Worm (Caenorhabditis elegans) whole organism, L1 larva: ENCODE results near the gene srw-137.

Source experiments
- C04F5.9 ChIP-seq: sonication (generic microtip); optimal IDR thresholded peaks from 2 replicates; lab custom pipeline; 2016; ENCODE audit warnings: missing genetic modification characterization, missing compliant biosample characterization
- ces-1 ChIP-seq: fragments of 150-350 bp; optimal IDR thresholded peaks from 2 replicates; lab custom pipeline; 2014; ENCODE audit warnings: missing biosample characterization, missing genetic modification reagents, missing genetic modification characterization
- dpl-1 ChIP-seq, 3 experiments: fragments of 150-350 bp in 2 of 3; sonication (generic microtip) in 1 of 3; optimal IDR thresholded peaks; 2 replicates each; lab custom pipeline; 2014 to 2017; ENCODE audit warnings: missing biosample characterization in 3 of 3, missing genetic modification characterization in 3 of 3, missing genetic modification reagents in 3 of 3
- elt-3 ChIP-seq, 6 experiments: fragments of 150-350 bp in 1 of 6; sonication (generic microtip); optimal IDR thresholded peaks; 2 replicates each; lab custom pipeline; 2017 to 2018; ENCODE audit warnings: missing biosample characterization in 6 of 6, missing genetic modification characterization in 6 of 6, inconsistent platforms in 1 of 6
- nhr-12 ChIP-seq: sonication (generic microtip); optimal IDR thresholded peaks from 2 replicates; lab custom pipeline; 2017; ENCODE audit warnings: missing biosample characterization, missing genetic modification characterization
- snpc-4 ChIP-seq: fragments of 150-350 bp; optimal IDR thresholded peaks from 2 replicates; lab custom pipeline; 2014; ENCODE audit warnings: missing biosample characterization, missing genetic modification characterization
- unc-86 ChIP-seq: sonication (generic microtip); optimal IDR thresholded peaks from 2 replicates; lab custom pipeline; 2016; ENCODE audit warnings: missing genetic modification characterization, missing compliant biosample characterization

ce11 chrV:2934075-2934474 lies 9.7 kb downstream of the srw-137 start, which contains the start of gene srh-247:
- TF ChIP-seq nhr-12 (tag; lab: Kevin White, UChicago) (no peak), snpc-4 (tag; lab: Kevin White, UChicago) (no peak), dpl-1 (GFP tag; optimal IDR thresholded peaks at IDR 0.05; lab: Kevin White, UChicago) (no peak), C04F5.9 (tag; lab: Kevin White, UChicago) (no peak), unc-86 (tag; lab: Kevin White, UChicago) (no peak), elt-3 (tag; optimal IDR thresholded peaks at IDR 0.05; lab: Kevin White, UChicago) (no peak), ces-1 (GFP tag; lab: Kevin White, UChicago) (no peak)
